Worm (Caenorhabditis elegans) whole organism, L4/young adult: ENCODE measurements around the gene ttbk-3.

Source experiments
- dao-5 ChIP-seq: sonication (generic microtip); optimal IDR thresholded peaks from 2 replicates; lab custom pipeline; 2016; ENCODE audit warnings: missing genotype, missing genetic modification characterization, moderate library complexity, missing compliant biosample characterization
- him-1 ChIP-seq: sonication (generic microtip); optimal IDR thresholded peaks from 2 replicates; lab custom pipeline; 2016; ENCODE audit warnings: missing genotype, missing genetic modification reagents, missing genetic modification characterization, missing compliant biosample characterization

DNA sequence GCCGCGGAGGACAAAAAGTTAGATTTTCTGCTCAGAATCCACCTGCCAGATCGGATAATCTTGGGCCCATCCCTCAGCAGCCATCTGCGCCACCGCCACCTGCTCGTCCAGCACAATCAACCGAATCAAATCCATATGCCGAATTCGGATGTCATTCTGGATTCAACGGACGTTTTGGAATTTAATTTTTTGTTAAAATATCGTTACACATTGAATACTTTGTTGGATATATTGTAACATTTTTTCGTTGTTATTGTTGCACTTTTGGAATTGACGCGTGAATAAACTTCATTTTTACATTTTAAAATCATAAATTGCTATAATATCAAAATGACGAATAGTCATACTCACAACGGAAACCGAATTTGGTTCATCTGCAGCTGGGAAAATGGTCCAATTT is 43.8 kb upstream of the ttbk-3 start, which contains the start of gene spe-29:
- TF ChIP-seq dao-5 (tag; lab: Kevin White, UChicago) (no peak), him-1 (tag; lab: Kevin White, UChicago) (no peak)
